Fruit fly (Drosophila melanogaster): ENCODE results near the gene Drsl4.

- no peak for TF ChIP-seq cyc (GFP tag; optimal IDR thresholded peaks at IDR 0.05)
- no peak for TF ChIP-seq dac (GFP tag; optimal IDR thresholded peaks at IDR 0.05)
- no peak for TF ChIP-seq dsx (GFP tag; optimal IDR thresholded peaks at IDR 0.05; ENCODE audit: poor library complexity, severe bottlenecking)
- no peak for TF ChIP-seq CG11294 (GFP tag; IDR thresholded peaks at IDR 0.05)
- TF ChIP-seq CG7368 (GFP tag; optimal IDR thresholded peaks at IDR 0.05) = no peak
- TF ChIP-seq Smox (GFP tag; optimal IDR thresholded peaks at IDR 0.05) = no peak
- no peak for TF ChIP-seq CG6854 (GFP tag; optimal IDR thresholded peaks at IDR 0.05)
- TF ChIP-seq Eip75B (GFP tag; optimal IDR thresholded peaks at IDR 0.05) = no peak
- TF ChIP-seq Eip93F (GFP tag; optimal IDR thresholded peaks at IDR 0.05) = no peak
Measured at dm6 chr3L:3268161-3268560, 47.3 kb upstream of the Drsl4 start, which contains the start of gene CG34265.

Data from whole organism, prepupa.